ENCODE assay signal across 7 worm cellular contexts in the genomic region with DNA sequence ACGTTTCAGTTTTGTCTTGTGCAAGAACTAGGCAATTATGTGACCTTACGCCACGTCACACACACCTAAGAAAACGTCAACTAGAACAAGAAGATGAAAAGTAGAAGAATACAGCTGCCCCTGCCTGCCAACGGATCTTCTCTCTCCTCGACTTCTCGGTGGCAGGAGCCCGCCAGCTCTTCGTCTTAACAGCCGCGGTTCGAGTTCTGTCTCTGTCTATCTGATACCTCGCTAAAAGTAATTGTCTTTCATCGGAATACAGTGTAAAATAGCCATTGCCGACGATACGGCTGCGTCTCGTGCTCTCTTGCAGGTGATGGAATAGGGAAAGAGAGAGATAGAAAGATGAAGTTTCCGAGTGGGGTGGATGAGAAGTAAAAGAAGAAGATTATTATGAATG.
TF ChIP-seq lines count a peak whose summit lies in the region.

No protein-coding gene starts in this region.

TF ChIP-seq in whole organism, L1 larva, 84 proteins besides CTCF, POLR2A, EP300 and RAD21 (continues in another document):
- TF ChIP-seq blmp-1 (tag; optimal IDR thresholded peaks at IDR 0.05; lab: Kevin White, UChicago), result no peak
- TF ChIP-seq zag-1 (tag; optimal IDR thresholded peaks at IDR 0.05; lab: Kevin White, UChicago), result no peak
- no peak for TF ChIP-seq hlh-17 (GFP tag; optimal IDR thresholded peaks at IDR 0.05; lab: Kevin White, UChicago; ENCODE audit: borderline replicate concordance)
- TF ChIP-seq xbp-1 (tag; optimal IDR thresholded peaks at IDR 0.05; lab: Kevin White, UChicago), result peak; percentile 82
- TF ChIP-seq nhr-12 (tag; optimal IDR thresholded peaks at IDR 0.05; lab: Kevin White, UChicago), result no peak
- TF ChIP-seq mep-1 (tag; optimal IDR thresholded peaks at IDR 0.05; lab: Kevin White, UChicago), result peak; percentile 3
- TF ChIP-seq pag-3 (tag; optimal IDR thresholded peaks at IDR 0.05; lab: Kevin White, UChicago; ENCODE audit: borderline replicate concordance, insufficient read depth), result peak; percentile 95
- TF ChIP-seq unc-98 (GFP tag; IDR thresholded peaks at IDR 0.05; lab: Robert Waterston, UW), result no peak
- TF ChIP-seq dsc-1 (tag; optimal IDR thresholded peaks at IDR 0.05; lab: Kevin White, UChicago), result peak; percentile 36
- peak; percentile 21; the same call in 1 of the 2 replicates for TF ChIP-seq nhr-19 (GFP tag; conservative IDR thresholded peaks at IDR 0.05; lab: Robert Waterston, UW)
- TF ChIP-seq nhr-71 (tag; optimal IDR thresholded peaks at IDR 0.05; lab: Kevin White, UChicago), result peak; percentile 42

TF ChIP-seq in whole organism, L2 larva, 48 proteins besides CTCF, POLR2A, EP300 and RAD21:
- TF ChIP-seq F13H6.1 (tag; optimal IDR thresholded peaks at IDR 0.05; lab: Kevin White, UChicago) (peak; percentile 44), sma-9 (GFP tag; optimal IDR thresholded peaks at IDR 0.05; lab: Kevin White, UChicago) (peak; percentile 36), sma-9 (tag; optimal IDR thresholded peaks at IDR 0.05; lab: Kevin White, UChicago) (no peak), nhr-129 (tag; optimal IDR thresholded peaks at IDR 0.05; lab: Kevin White, UChicago) (peak; percentile 7), lsy-2 (tag; optimal IDR thresholded peaks at IDR 0.05; lab: Kevin White, UChicago) (no peak)

TF ChIP-seq in whole organism, L3 larva, 47 proteins besides CTCF, POLR2A, EP300 and RAD21:
- TF ChIP-seq skn-1 (tag; optimal IDR thresholded peaks at IDR 0.05; lab: Kevin White, UChicago) (no peak), nfya-1 (tag; optimal IDR thresholded peaks at IDR 0.05; lab: Kevin White, UChicago; ENCODE audit: insufficient read depth) (peak; percentile 4)

TF ChIP-seq in whole organism, L4 larva, 104 proteins besides CTCF, POLR2A, EP300 and RAD21:
- TF ChIP-seq nhr-11 (tag; optimal IDR thresholded peaks at IDR 0.05; lab: Kevin White, UChicago) (peak; percentile 13), nhr-25 (tag; optimal IDR thresholded peaks at IDR 0.05; lab: Kevin White, UChicago; ENCODE audit: borderline replicate concordance, insufficient read depth) (no peak), hlh-11 (tag; optimal IDR thresholded peaks at IDR 0.05; lab: Kevin White, UChicago) (peak; percentile 45), nhr-41 (GFP tag; IDR thresholded peaks at IDR 0.05; lab: Robert Waterston, UW) (no peak), daf-16 (GFP tag; optimal IDR thresholded peaks at IDR 0.05; lab: Kevin White, UChicago) (peak in 1 of 2 experiments; percentile 12), daf-16 (tag; optimal IDR thresholded peaks at IDR 0.05; lab: Kevin White, UChicago) (no peak), T26A8.4 (GFP tag; IDR thresholded peaks at IDR 0.05; lab: Robert Waterston, UW) (no peak)
TF ChIP-seq in whole organism, L4 larva: peak in this region for 3.

TF ChIP-seq in whole organism, late embryonic, 69 proteins besides CTCF, POLR2A, EP300 and RAD21:
- TF ChIP-seq ceh-18 (tag; optimal IDR thresholded peaks at IDR 0.05; lab: Kevin White, UChicago) (peak; percentile 46), ceh-48 (tag; optimal IDR thresholded peaks at IDR 0.05; lab: Kevin White, UChicago) (no peak), rnt-1 (tag; optimal IDR thresholded peaks at IDR 0.05; lab: Kevin White, UChicago) (peak; percentile 34), unc-55 (GFP tag; optimal IDR thresholded peaks at IDR 0.05; lab: Kevin White, UChicago) (peak; percentile 58), pqm-1 (tag; optimal IDR thresholded peaks at IDR 0.05; lab: Kevin White, UChicago) (no peak), pat-9 (tag; optimal IDR thresholded peaks at IDR 0.05; lab: Kevin White, UChicago) (peak; percentile 27), tbx-2 (tag; optimal IDR thresholded peaks at IDR 0.05; lab: Kevin White, UChicago) (no peak)
TF ChIP-seq in whole organism, late embryonic: peak in this region for 4.

TF ChIP-seq in whole organism, mixed stage, embryonic, 35 proteins besides CTCF, POLR2A, EP300 and RAD21:
- TF ChIP-seq ceh-83 (GFP tag; optimal IDR thresholded peaks at IDR 0.05; lab: Kevin White, UChicago) (no peak), unc-39 (tag; optimal IDR thresholded peaks at IDR 0.05; lab: Kevin White, UChicago) (no peak), cnd-1 (tag; optimal IDR thresholded peaks at IDR 0.05; lab: Kevin White, UChicago) (no peak), unc-62 (GFP tag; optimal IDR thresholded peaks at IDR 0.05; lab: Kevin White, UChicago) (peak; percentile 59), bed-3 (GFP tag; optimal IDR thresholded peaks at IDR 0.05; lab: Kevin White, UChicago) (no peak), M03D4.4 (tag; optimal IDR thresholded peaks at IDR 0.05; lab: Kevin White, UChicago) (peak; percentile 8), mls-2 (tag; optimal IDR thresholded peaks at IDR 0.05; lab: Kevin White, UChicago) (no peak), flh-1 (GFP tag; optimal IDR thresholded peaks at IDR 0.05; lab: Kevin White, UChicago) (no peak), nhr-2 (tag; optimal IDR thresholded peaks at IDR 0.05; lab: Kevin White, UChicago) (no peak), pha-4 (tag; optimal IDR thresholded peaks at IDR 0.05; lab: Kevin White, UChicago) (no peak), nhr-237 (tag; optimal IDR thresholded peaks at IDR 0.05; lab: Kevin White, UChicago) (no peak), nhr-76 (tag; optimal IDR thresholded peaks at IDR 0.05; lab: Kevin White, UChicago) (no peak), ztf-11 (tag; optimal IDR thresholded peaks at IDR 0.05; lab: Kevin White, UChicago) (no peak), unc-120 (tag; optimal IDR thresholded peaks at IDR 0.05; lab: Kevin White, UChicago; ENCODE audit: poor library complexity, severe bottlenecking) (peak; percentile 81), lin-32 (GFP tag; optimal IDR thresholded peaks at IDR 0.05; lab: Kevin White, UChicago) (no peak), nhr-28 (tag; optimal IDR thresholded peaks at IDR 0.05; lab: Kevin White, UChicago) (no peak), snpc-4 (tag; optimal IDR thresholded peaks at IDR 0.05; lab: Kevin White, UChicago) (no peak), hlh-1 (tag; optimal IDR thresholded peaks at IDR 0.05; lab: Kevin White, UChicago) (peak; percentile 85)
TF ChIP-seq in whole organism, mixed stage, embryonic: peak in this region for 4.

TF ChIP-seq in whole organism, young adult, 124 proteins besides CTCF, POLR2A, EP300 and RAD21:
- TF ChIP-seq zfh-2 (GFP tag; conservative IDR thresholded peaks at IDR 0.05; lab: Robert Waterston, UW), result peak; percentile 59
- TF ChIP-seq egrh-3 (GFP tag; IDR thresholded peaks at IDR 0.05; lab: Robert Waterston, UW), result no peak
- no peak for TF ChIP-seq hrde-1 (tag; optimal IDR thresholded peaks at IDR 0.05; lab: Kevin White, UChicago; ENCODE audit: borderline replicate concordance)
